Worm (Caenorhabditis elegans) whole organism, mixed stage, embryonic: ENCODE measurements around the gene C55B6.5.

Source experiments
- M03D4.4 ChIP-seq: sonication (generic microtip); optimal IDR thresholded peaks from 2 replicates; lab custom pipeline; 2017; ENCODE audit warnings: mild to moderate bottlenecking, missing genetic modification characterization, missing compliant biosample characterization
- bed-3 ChIP-seq: fragments of 200-800 bp; sonication (Bioruptor generic); optimal IDR thresholded peaks from 3 replicates; lab custom pipeline; 2018; ENCODE audit warnings: mild to moderate bottlenecking, missing genetic modification characterization, moderate library complexity, missing compliant biosample characterization
- blmp-1 ChIP-seq: fragments of 150-350 bp; optimal IDR thresholded peaks from 2 replicates; lab custom pipeline; 2014; ENCODE audit warnings: missing biosample characterization, missing genetic modification characterization
- ceh-39 ChIP-seq: fragments of 150-350 bp; optimal IDR thresholded peaks from 2 replicates; lab custom pipeline; 2014; ENCODE audit warnings: missing biosample characterization, missing genetic modification characterization
- ceh-43 ChIP-seq: fragments of 200-800 bp; sonication (Bioruptor generic); optimal IDR thresholded peaks from 2 replicates; lab custom pipeline; 2018; ENCODE audit warnings: mild to moderate bottlenecking, missing genetic modification characterization, moderate library complexity, missing compliant biosample characterization
- ces-1 ChIP-seq: fragments of 150-350 bp; optimal IDR thresholded peaks from 2 replicates; lab custom pipeline; 2014; ENCODE audit warnings: missing biosample characterization, missing genetic modification reagents, missing genetic modification characterization
- cnd-1 ChIP-seq: fragments of 200-800 bp; sonication (Bioruptor generic); optimal IDR thresholded peaks from 2 replicates; lab custom pipeline; 2018; ENCODE audit warnings: mild to moderate bottlenecking, missing genetic modification characterization, missing compliant biosample characterization
- elt-3 ChIP-seq: fragments of 150-350 bp; optimal IDR thresholded peaks from 2 replicates; lab custom pipeline; 2014; ENCODE audit warnings: missing biosample characterization, missing genetic modification characterization
- hlh-1 ChIP-seq: fragments of 150-350 bp; optimal IDR thresholded peaks from 2 replicates; lab custom pipeline; 2014; ENCODE audit warnings: missing biosample characterization, missing genetic modification reagents, missing genetic modification characterization
- lin-13 ChIP-seq: fragments of 150-350 bp; optimal IDR thresholded peaks from 2 replicates; lab custom pipeline; 2014; ENCODE audit warnings: missing biosample characterization, missing genetic modification characterization
- lin-32 ChIP-seq: fragments of 200-800 bp; sonication (Bioruptor generic); optimal IDR thresholded peaks from 2 replicates; lab custom pipeline; 2018; ENCODE audit warnings: mild to moderate bottlenecking, missing genetic modification characterization, missing compliant biosample characterization
- lsy-2 ChIP-seq: fragments of 150-350 bp; optimal IDR thresholded peaks from 2 replicates; lab custom pipeline; 2014; ENCODE audit warnings: missing biosample characterization, missing genetic modification characterization
- mab-5 ChIP-seq: fragments of 150-350 bp; optimal IDR thresholded peaks from 2 replicates; lab custom pipeline; 2014; ENCODE audit warnings: missing biosample characterization, missing genetic modification characterization
- mep-1 ChIP-seq: fragments of 150-350 bp; optimal IDR thresholded peaks from 2 replicates; lab custom pipeline; 2017; ENCODE audit warnings: missing biosample characterization, missing genetic modification reagents, missing genetic modification characterization, inconsistent platforms
- mls-2 ChIP-seq: sonication (generic microtip); optimal IDR thresholded peaks from 2 replicates; lab custom pipeline; 2016; ENCODE audit warnings: mild to moderate bottlenecking, missing genetic modification characterization, moderate library complexity, missing compliant biosample characterization
- pha-4 ChIP-seq: fragments of 150-350 bp; optimal IDR thresholded peaks from 2 replicates; lab custom pipeline; 2018; ENCODE audit warnings: missing biosample characterization, missing genetic modification reagents, missing genetic modification characterization
- sptf-1 ChIP-seq: sonication (generic microtip); optimal IDR thresholded peaks from 2 replicates; lab custom pipeline; 2017; ENCODE audit warnings: mild to moderate bottlenecking, missing genetic modification characterization, moderate library complexity, missing compliant biosample characterization
- unc-120 ChIP-seq: sonication (generic microtip); optimal IDR thresholded peaks from 2 replicates; lab custom pipeline; 2017; ENCODE audit warnings: missing genetic modification characterization, missing compliant biosample characterization; ENCODE audit not compliant: poor library complexity, severe bottlenecking
- unc-39 ChIP-seq: fragments of 150-350 bp; optimal IDR thresholded peaks from 2 replicates; lab custom pipeline; 2014; ENCODE audit warnings: missing biosample characterization, missing genetic modification characterization
- unc-62 ChIP-seq: fragments of 150-350 bp; optimal IDR thresholded peaks from 2 replicates; lab custom pipeline; 2014; ENCODE audit warnings: missing biosample characterization, missing genetic modification reagents, missing genetic modification characterization
- zip-8 ChIP-seq: fragments of 150-350 bp; optimal IDR thresholded peaks from 2 replicates; lab custom pipeline; 2014; ENCODE audit warnings: missing biosample characterization, missing genetic modification characterization

The C55B6.5 gene

ce11 chrX:7220209-7220608, 15.1 kb upstream of the C55B6.5 start:
- TF ChIP-seq ces-1 (GFP tag; lab: Kevin White, UChicago), result peak; percentile 63
- TF ChIP-seq unc-39 (tag; lab: Kevin White, UChicago), result no peak
- TF ChIP-seq mls-2 (tag; lab: Kevin White, UChicago), result peak; percentile 54

DNA sequence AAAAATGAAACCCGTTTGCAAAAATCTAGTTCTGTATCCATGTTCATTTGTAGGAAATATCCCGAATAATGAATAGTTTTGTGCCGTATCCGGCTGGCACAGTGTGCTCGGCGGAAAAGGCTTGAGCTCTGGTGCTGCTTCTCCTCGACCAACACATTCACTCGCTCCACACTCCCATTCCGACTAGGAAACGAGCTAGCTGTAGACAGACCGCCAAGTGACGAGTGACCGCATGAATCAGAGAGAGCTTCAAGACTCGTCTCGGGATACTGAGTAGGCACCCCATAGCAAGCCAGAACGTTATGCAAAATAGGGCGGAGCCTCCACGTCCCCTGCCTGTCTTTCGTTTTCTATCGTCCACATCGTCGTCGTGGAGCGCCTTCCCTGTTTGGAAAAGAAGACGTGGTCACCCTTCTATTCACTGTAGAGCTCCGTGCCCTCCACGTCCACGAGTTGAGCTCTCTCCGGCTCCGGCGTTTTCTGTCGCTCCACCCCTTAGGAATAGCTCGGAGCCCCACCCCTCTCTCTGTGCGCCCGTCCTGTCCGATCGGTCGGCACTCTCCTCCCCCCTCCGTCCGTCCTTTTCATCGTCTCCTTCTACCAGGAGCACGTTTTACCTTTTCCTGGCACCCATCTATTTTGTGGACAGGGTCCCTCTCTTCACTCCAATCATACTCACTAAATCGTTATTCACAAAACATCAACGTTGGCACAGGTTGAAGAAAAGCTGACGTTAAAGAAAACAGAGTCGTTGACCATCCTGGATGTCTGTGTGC, 12.8 kb upstream of the C55B6.5 start, which contains the start of gene syd-9:
TSS of gene syd-9 (plus strand) at position 394 of the 776 bp plus-strand sequence.
- no peak for TF ChIP-seq pha-4
- no peak for TF ChIP-seq unc-39 (tag; lab: Kevin White, UChicago)
- no peak for TF ChIP-seq mab-5 (tag; lab: Kevin White, UChicago)
- peak; percentile 32 for TF ChIP-seq sptf-1 (tag; lab: Kevin White, UChicago)
- no peak for TF ChIP-seq ceh-39 (tag; lab: Kevin White, UChicago)
- peak; percentile 49 for TF ChIP-seq mls-2 (tag; lab: Kevin White, UChicago)
- TF ChIP-seq zip-8, result no peak
- TF ChIP-seq M03D4.4 (tag; lab: Kevin White, UChicago), result no peak

ce11 chrX:7211405-7211804, 6.3 kb upstream of the C55B6.5 start, which contains the start of gene spp-22:
Gene spp-22, plus strand, starts transcription at chrX:7211705.
- TF ChIP-seq hlh-1 (tag; lab: Kevin White, UChicago), result no peak
- TF ChIP-seq unc-62 (GFP tag; lab: Kevin White, UChicago), result no peak
- TF ChIP-seq lin-32, result no peak
- no peak for TF ChIP-seq lsy-2 (tag; lab: Kevin White, UChicago)
- TF ChIP-seq bed-3 (GFP tag; lab: Kevin White, UChicago), result no peak
- TF ChIP-seq ceh-39 (tag; lab: Kevin White, UChicago), result no peak
- TF ChIP-seq unc-120 (tag; lab: Kevin White, UChicago), result no peak
- no peak for TF ChIP-seq M03D4.4 (tag; lab: Kevin White, UChicago)
- TF ChIP-seq zip-8, result no peak

ce11 chrX:7210467-7211107, 5.5 kb upstream of the C55B6.5 start:
- TF ChIP-seq elt-3 (no peak), hlh-1 (tag; lab: Kevin White, UChicago) (peak; percentile 41), mep-1 (no peak), lsy-2 (tag; lab: Kevin White, UChicago) (no peak)

- TF ChIP-seq mls-2 (tag; lab: Kevin White, UChicago), result no peak
- peak; percentile 30 for TF ChIP-seq ces-1 (GFP tag; lab: Kevin White, UChicago)
- no peak for TF ChIP-seq elt-3
- TF ChIP-seq cnd-1 (tag; lab: Kevin White, UChicago), result peak; percentile 87
- no peak for TF ChIP-seq mab-5 (tag; lab: Kevin White, UChicago)
- TF ChIP-seq lin-32, result peak; percentile 80
Measured at ce11 chrX:7209151-7209550, 4.1 kb upstream of the C55B6.5 start.

DNA sequence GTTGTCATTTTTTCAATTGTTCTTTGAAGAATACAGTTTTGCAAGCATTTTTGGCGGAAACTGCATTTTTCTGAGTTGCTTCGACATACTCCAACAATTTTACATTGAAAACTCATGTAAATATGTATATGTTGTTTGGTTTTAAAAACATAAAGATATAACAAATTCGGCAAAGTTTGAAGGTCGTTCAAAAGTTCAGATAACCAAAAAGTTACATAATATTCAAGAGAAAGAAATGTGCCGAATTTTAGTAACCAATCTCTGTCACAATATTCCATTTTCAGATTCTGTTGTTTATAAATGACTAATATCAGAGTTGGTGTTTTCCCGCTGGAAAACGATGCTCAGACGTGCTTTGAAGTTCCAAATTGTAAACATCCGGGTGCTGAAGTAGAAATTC, 1.3 kb upstream of the C55B6.5 start, which contains the start of gene ZK867.2:
TSS of gene ZK867.2 (plus strand) at position 301 of the 400 bp plus-strand sequence.
- no peak for TF ChIP-seq hlh-1 (tag; lab: Kevin White, UChicago)
- no peak for TF ChIP-seq lin-13 (tag; lab: Kevin White, UChicago)
- no peak for TF ChIP-seq ces-1 (GFP tag; lab: Kevin White, UChicago)
- no peak for TF ChIP-seq ceh-39 (tag; lab: Kevin White, UChicago)
- no peak for TF ChIP-seq M03D4.4 (tag; lab: Kevin White, UChicago)
- TF ChIP-seq ceh-43, result no peak
- TF ChIP-seq unc-120 (tag; lab: Kevin White, UChicago), result no peak
- no peak for TF ChIP-seq lsy-2 (tag; lab: Kevin White, UChicago)
- TF ChIP-seq blmp-1, result no peak
- TF ChIP-seq lin-32, result no peak
- no peak for TF ChIP-seq cnd-1 (tag; lab: Kevin White, UChicago)
- no peak for TF ChIP-seq zip-8
- TF ChIP-seq, all 35 proteins: peak for 0

- TF ChIP-seq zip-8 (peak; percentile 95), unc-62 (GFP tag; lab: Kevin White, UChicago) (no peak), sptf-1 (tag; lab: Kevin White, UChicago) (no peak)
Measured at ce11 chrX:7204175-7204574, 920 bp downstream of the C55B6.5 start.
